Worm (Caenorhabditis elegans) whole organism, early embryonic: ENCODE results near the gene F10E9.5.

Experiments
- B0310.2 ChIP-seq: sonication (generic microtip); optimal IDR thresholded peaks from 2 replicates; lab custom pipeline; 2016; ENCODE audit warnings: mild to moderate bottlenecking, missing genetic modification characterization, missing compliant biosample characterization
- F13C5.2 ChIP-seq: sonication (generic microtip); optimal IDR thresholded peaks from 2 replicates; lab custom pipeline; 2017; ENCODE audit warnings: mild to moderate bottlenecking, missing genetic modification characterization, inconsistent platforms, missing compliant biosample characterization
- ama-1 ChIP-seq: fragments of 150-350 bp; optimal IDR thresholded peaks from 2 replicates; lab custom pipeline; 2014
- ceh-13 ChIP-seq: fragments of 200-800 bp; sonication (Bioruptor generic); optimal IDR thresholded peaks from 2 replicates; lab custom pipeline; 2018; ENCODE audit warnings: mild to moderate bottlenecking, missing genetic modification characterization, missing compliant biosample characterization
- ceh-36 ChIP-seq: sonication (generic microtip); optimal IDR thresholded peaks from 2 replicates; lab custom pipeline; 2016; ENCODE audit warnings: missing genetic modification characterization, inconsistent platforms, missing compliant biosample characterization
- flt-1 ChIP-seq: fragments of 200-800 bp; sonication (Bioruptor generic); IDR thresholded peaks from 2 replicates; pipeline ENCODE4 v1.3.6; 2022; ENCODE audit warnings: missing genetic modification characterization, missing compliant biosample characterization
- hmbx-1 ChIP-seq: sonication (generic microtip); optimal IDR thresholded peaks from 2 replicates; lab custom pipeline; 2016; ENCODE audit warnings: mild to moderate bottlenecking, missing genetic modification characterization, missing compliant biosample characterization
- hmg-4 ChIP-seq: fragments of 200-800 bp; sonication (Bioruptor generic); optimal IDR thresholded peaks from 2 replicates; lab custom pipeline; 2018; ENCODE audit warnings: mild to moderate bottlenecking, missing genetic modification characterization, missing compliant biosample characterization
- hnd-1 ChIP-seq: sonication (generic microtip); optimal IDR thresholded peaks from 2 replicates; lab custom pipeline; 2016; ENCODE audit warnings: missing genetic modification characterization, missing compliant biosample characterization
- pes-1 ChIP-seq: fragments of 200-800 bp; sonication (Bioruptor generic); IDR thresholded peaks from 2 replicates; pipeline ENCODE4 v1.3.6; 2022; ENCODE audit warnings: missing genetic modification reagents, missing genetic modification characterization, missing compliant biosample characterization
- scrt-1 ChIP-seq: fragments of 200-800 bp; sonication (Bioruptor generic); IDR thresholded peaks from 2 replicates; pipeline ENCODE4 v1.3.6; 2022; ENCODE audit warnings: missing genetic modification characterization, missing compliant biosample characterization
- tbx-11 ChIP-seq: fragments of 200-800 bp; sonication (Bioruptor generic); IDR thresholded peaks from 2 replicates; pipeline ENCODE4 v1.3.6; 2022; ENCODE audit warnings: missing genetic modification characterization, missing compliant biosample characterization
- tbx-37 ChIP-seq: fragments of 200-800 bp; sonication (Bioruptor generic); conservative IDR thresholded peaks from 2 replicates; pipeline ENCODE4 v1.3.6; 2022; ENCODE audit warnings: missing genetic modification reagents, missing genetic modification characterization, missing compliant biosample characterization
- tra-4 ChIP-seq: sonication (generic microtip); optimal IDR thresholded peaks from 2 replicates; lab custom pipeline; 2017; ENCODE audit warnings: missing genetic modification characterization, missing compliant biosample characterization

- TF ChIP-seq hmbx-1 (tag; lab: Kevin White, UChicago): no peak
- no peak for TF ChIP-seq ceh-36
- no peak for TF ChIP-seq tra-4 (tag; lab: Kevin White, UChicago)
- TF ChIP-seq ama-1 (lab: Kevin White, UChicago): no peak
- no peak for TF ChIP-seq hmg-4 (GFP tag; lab: Kevin White, UChicago)
- no peak for TF ChIP-seq flt-1 (GFP tag; lab: Robert Waterston, UW)
- no peak for TF ChIP-seq pes-1
- no peak for TF ChIP-seq scrt-1 (GFP tag; lab: Robert Waterston, UW)
- no peak for TF ChIP-seq tbx-11 (GFP tag; lab: Robert Waterston, UW)
- TF ChIP-seq tbx-37 (GFP tag; lab: Robert Waterston, UW): no peak
- TF ChIP-seq ceh-13 (GFP tag; lab: Kevin White, UChicago): no peak
- TF ChIP-seq hnd-1 (tag; lab: Kevin White, UChicago): no peak
- TF ChIP-seq B0310.2 (tag; lab: Kevin White, UChicago): no peak
- TF ChIP-seq F13C5.2 (tag; lab: Kevin White, UChicago): no peak
Observed at ce11 chrIII:8331779-8332178, 24.4 kb downstream of the F10E9.5 start, which contains the start of the genes mrps-18A and ZC262.2.
